Worm (Caenorhabditis elegans): ENCODE measurements around the gene srv-34.

ce11 chrV:16342258-16342618, 32.3 kb downstream of the srv-34 start, which contains the start of gene nhr-193:
- TF ChIP-seq lin-13 (GFP tag; optimal IDR thresholded peaks at IDR 0.05) (no peak), fkh-10 (GFP tag; optimal IDR thresholded peaks at IDR 0.05) (no peak), lin-15B (tag; optimal IDR thresholded peaks at IDR 0.05) (no peak)
